Worm (Caenorhabditis elegans) whole organism, L1 larva: Measurements from ENCODE around the gene tbc-19.

Experiments used
- C16A3.4 ChIP-seq: fragments of 150-350 bp; optimal IDR thresholded peaks from 2 replicates; lab custom pipeline; 2014; ENCODE audit warnings: missing biosample characterization, missing genetic modification characterization
- ceh-63 ChIP-seq: fragments of 200-800 bp; sonication (Bioruptor generic); optimal IDR thresholded peaks from 2 replicates; lab custom pipeline; 2018; ENCODE audit warnings: mild to moderate bottlenecking, missing genetic modification characterization, missing compliant biosample characterization
- ceh-82 ChIP-seq, 3 experiments: fragments of 150-350 bp in 1 of 3; sonication (generic microtip) in 2 of 3; optimal IDR thresholded peaks; 2 replicates each; lab custom pipeline; 2014 to 2017; ENCODE audit warnings: missing biosample characterization in 3 of 3, missing genetic modification characterization in 3 of 3
- fkh-8 ChIP-seq: sonication (generic microtip); optimal IDR thresholded peaks from 2 replicates; lab custom pipeline; 2016; ENCODE audit warnings: mild to moderate bottlenecking, missing genetic modification characterization, missing compliant biosample characterization
- fos-1 ChIP-seq: fragments of 150-350 bp; optimal IDR thresholded peaks from 2 replicates; lab custom pipeline; 2014; ENCODE audit warnings: missing biosample characterization, missing genetic modification characterization
- grh-1 ChIP-seq: fragments of 200-800 bp; sonication (Bioruptor generic); IDR thresholded peaks from 2 replicates; pipeline ENCODE4 v1.3.6; 2022; ENCODE audit warnings: missing genetic modification reagents, missing genetic modification characterization, missing compliant biosample characterization
- hpl-2 ChIP-seq: fragments of 150-350 bp; optimal IDR thresholded peaks from 2 replicates; lab custom pipeline; 2014; ENCODE audit warnings: missing biosample characterization, missing genetic modification reagents, missing genetic modification characterization
- isw-1 ChIP-seq: fragments of 200-800 bp; sonication (Bioruptor generic); IDR thresholded peaks from 2 replicates; pipeline ENCODE4 v1.3.6; 2022; ENCODE audit warnings: missing genetic modification characterization, missing compliant biosample characterization
- jun-1 ChIP-seq: fragments of 150-350 bp; optimal IDR thresholded peaks from 2 replicates; lab custom pipeline; 2014; ENCODE audit warnings: missing biosample characterization, missing genetic modification reagents, missing genetic modification characterization
- lin-14 ChIP-seq: fragments of 200-800 bp; sonication (Bioruptor generic); optimal IDR thresholded peaks from 2 replicates; lab custom pipeline; 2018; ENCODE audit warnings: mild to moderate bottlenecking, missing genetic modification characterization, moderate library complexity, missing compliant biosample characterization
- lin-15B ChIP-seq: fragments of 150-350 bp; sonication (generic microtip); optimal IDR thresholded peaks from 3 replicates; lab custom pipeline; 2014; ENCODE audit warnings: missing biosample characterization, missing genetic modification characterization
- lir-3 ChIP-seq: sonication (generic microtip); optimal IDR thresholded peaks from 2 replicates; lab custom pipeline; 2016; ENCODE audit warnings: mild to moderate bottlenecking, missing genetic modification characterization, moderate library complexity, missing compliant biosample characterization; ENCODE audit not compliant: poor library complexity
- lsy-2 ChIP-seq, 2 experiments: fragments of 150-350 bp; optimal IDR thresholded peaks; 2 replicates each; lab custom pipeline; 2014; ENCODE audit warnings: missing biosample characterization in 2 of 2, missing genetic modification characterization in 2 of 2
- mef-2 ChIP-seq: fragments of 150-350 bp; optimal IDR thresholded peaks from 2 replicates; lab custom pipeline; 2014; ENCODE audit warnings: missing biosample characterization, missing genetic modification characterization
- nhr-77 ChIP-seq: fragments of 150-350 bp; optimal IDR thresholded peaks from 2 replicates; lab custom pipeline; 2014; ENCODE audit warnings: missing biosample characterization, missing genetic modification characterization
- nhr-84 ChIP-seq: sonication (generic microtip); optimal IDR thresholded peaks from 2 replicates; lab custom pipeline; 2017; ENCODE audit warnings: missing biosample characterization, missing genetic modification characterization
- nhr-85 ChIP-seq: sonication (generic microtip); peaks from one replicate; lab custom pipeline; 2016; ENCODE audit warnings: missing genetic modification characterization, inconsistent platforms, missing compliant biosample characterization
- nhr-90 ChIP-seq: sonication (generic microtip); optimal IDR thresholded peaks from 2 replicates; lab custom pipeline; 2016; ENCODE audit warnings: mild to moderate bottlenecking, missing genetic modification characterization, missing compliant biosample characterization; ENCODE audit not compliant: poor library complexity
- skn-1 ChIP-seq: fragments of 150-350 bp; optimal IDR thresholded peaks from 2 replicates; lab custom pipeline; 2014; ENCODE audit warnings: missing biosample characterization, missing genetic modification characterization
- snu-23 ChIP-seq: sonication (generic microtip); optimal IDR thresholded peaks from 2 replicates; lab custom pipeline; 2016; ENCODE audit warnings: missing genetic modification characterization, missing compliant biosample characterization
- tbx-2 ChIP-seq: sonication (generic microtip); optimal IDR thresholded peaks from 2 replicates; lab custom pipeline; 2016; ENCODE audit warnings: missing genetic modification characterization, missing compliant biosample characterization
- unc-130 ChIP-seq: fragments of 150-350 bp; optimal IDR thresholded peaks from 2 replicates; lab custom pipeline; 2017; ENCODE audit warnings: missing biosample characterization, missing genetic modification characterization, inconsistent platforms
- vab-15 ChIP-seq: sonication (generic microtip); optimal IDR thresholded peaks from 2 replicates; lab custom pipeline; 2017; ENCODE audit warnings: missing genotype, mild to moderate bottlenecking, missing genetic modification characterization, missing compliant biosample characterization
- xbp-1 ChIP-seq: sonication (generic microtip); optimal IDR thresholded peaks from 2 replicates; lab custom pipeline; 2016; ENCODE audit warnings: missing genetic modification characterization, missing compliant biosample characterization
- zip-4 ChIP-seq: fragments of 200-800 bp; sonication (Bioruptor generic); optimal IDR thresholded peaks from 2 replicates; lab custom pipeline; 2018; ENCODE audit warnings: mild to moderate bottlenecking, missing genetic modification characterization, moderate library complexity, missing compliant biosample characterization

tbc-19 gene

DNA sequence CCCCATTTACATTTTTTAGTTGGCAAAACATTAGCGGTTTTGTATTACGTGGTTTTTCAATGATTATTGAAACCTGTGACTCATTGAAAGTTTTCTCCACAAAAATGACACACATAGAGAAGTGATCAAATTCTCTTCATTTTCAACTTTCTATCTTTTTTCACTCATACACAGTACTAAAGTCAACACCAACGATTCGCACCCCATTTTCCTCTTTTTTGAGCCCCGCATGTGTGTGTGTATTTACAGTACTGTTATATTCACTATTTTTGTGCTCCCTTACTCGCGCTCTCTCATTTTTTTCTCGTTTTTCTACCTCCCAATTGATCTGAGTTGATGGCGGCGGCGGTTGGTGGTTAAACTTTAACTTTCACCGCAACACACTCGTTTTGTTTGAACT, 53.9 kb downstream of the tbc-19 start:
- TF ChIP-seq vab-15 (tag; lab: Kevin White, UChicago) (no peak), lsy-2 (tag; optimal IDR thresholded peaks at IDR 0.05; lab: Kevin White, UChicago) (no peak), jun-1 (tag; lab: Kevin White, UChicago) (peak; percentile 17), nhr-90 (tag; lab: Kevin White, UChicago) (no peak), nhr-85 (no peak), isw-1 (GFP tag; lab: Robert Waterston, UW) (no peak), fos-1 (tag; lab: Kevin White, UChicago) (no peak), lin-15B (no peak), grh-1 (GFP tag; lab: Robert Waterston, UW) (no peak), mef-2 (tag; lab: Kevin White, UChicago) (no peak), ceh-63 (GFP tag; lab: Kevin White, UChicago) (no peak), C16A3.4 (tag; lab: Kevin White, UChicago) (no peak), xbp-1 (no peak), ceh-82 (tag; optimal IDR thresholded peaks at IDR 0.05; lab: Kevin White, UChicago) (no peak), lir-3 (no peak), snu-23 (GFP tag; lab: Kevin White, UChicago) (no peak), nhr-77 (no peak), hpl-2 (GFP tag; lab: Kevin White, UChicago) (no peak), nhr-84 (tag; lab: Kevin White, UChicago) (no peak), unc-130 (tag; lab: Kevin White, UChicago) (no peak), skn-1 (tag; lab: Kevin White, UChicago) (peak; percentile 11), tbx-2 (tag; lab: Kevin White, UChicago) (peak; percentile 1), fkh-8 (tag; lab: Kevin White, UChicago) (no peak), zip-4 (no peak), lin-14 (GFP tag; lab: Kevin White, UChicago) (peak; percentile 16)
